Worm (Caenorhabditis elegans) whole organism, mixed stage, embryonic: ENCODE data around the gene btb-5.

Experiments used
- M03D4.4 ChIP-seq: sonication (generic microtip); optimal IDR thresholded peaks from 2 replicates; lab custom pipeline; 2017; ENCODE audit warnings: mild to moderate bottlenecking, missing genetic modification characterization, missing compliant biosample characterization
- nhr-12 ChIP-seq: fragments of 150-350 bp; optimal IDR thresholded peaks from 2 replicates; lab custom pipeline; 2014; ENCODE audit warnings: missing biosample characterization, missing genetic modification characterization
- pha-4 ChIP-seq: fragments of 150-350 bp; optimal IDR thresholded peaks from 2 replicates; lab custom pipeline; 2018; ENCODE audit warnings: missing biosample characterization, missing genetic modification reagents, missing genetic modification characterization

ce11 chrIII:15224-15822 lies 45.6 kb downstream of the btb-5 start, which contains the start of gene H10E21.1:
- TF ChIP-seq nhr-12 (no peak), M03D4.4 (tag; lab: Kevin White, UChicago) (no peak), pha-4 (no peak)
